Fruit fly (Drosophila melanogaster): Measurements from ENCODE around the gene KLHL18.

The KLHL18 gene

dm6 chr3R:12010202-12010824, at the start of gene KLHL18, which contains the start of gene GCC185:
TSS of gene KLHL18 (minus strand) at chr3R:12010434.
TSS of gene GCC185 (plus strand) at chr3R:12010772.
- no peak for TF ChIP-seq Sin3A (optimal IDR thresholded peaks at IDR 0.05)
- no peak for TF ChIP-seq psq (optimal IDR thresholded peaks at IDR 0.05)
- no peak for TF ChIP-seq Myc (optimal IDR thresholded peaks at IDR 0.05)
- TF ChIP-seq ttk (optimal IDR thresholded peaks at IDR 0.05) = no peak

- TF ChIP-seq h (optimal IDR thresholded peaks at IDR 0.05) (no peak), Sin3A (optimal IDR thresholded peaks at IDR 0.05) (no peak), psq (optimal IDR thresholded peaks at IDR 0.05) (no peak), ttk (optimal IDR thresholded peaks at IDR 0.05) (no peak), insv (optimal IDR thresholded peaks at IDR 0.05) (no peak), Myc (optimal IDR thresholded peaks at IDR 0.05) (no peak)
These were observed 38.9 kb upstream of the KLHL18 start, which contains the start of gene CG14739 for dm6 chr3R:12049113-12049512. TSS of gene CG14739 (minus strand) at chr3R:12049213.

- no peak for TF ChIP-seq Sin3A (optimal IDR thresholded peaks at IDR 0.05)
- TF ChIP-seq psq (optimal IDR thresholded peaks at IDR 0.05) = no peak
- TF ChIP-seq h (optimal IDR thresholded peaks at IDR 0.05) = no peak
- no peak for TF ChIP-seq ttk (optimal IDR thresholded peaks at IDR 0.05)
- no peak for TF ChIP-seq Myc (optimal IDR thresholded peaks at IDR 0.05)
- no peak for TF ChIP-seq insv (optimal IDR thresholded peaks at IDR 0.05)
These were observed 30.0 kb upstream of the KLHL18 start, which contains the start of gene CG14736 for dm6 chr3R:12040228-12040627. TSS of gene CG14736 (plus strand) at chr3R:12040528.

dm6 chr3R:12032842-12033241, 22.6 kb upstream of the KLHL18 start, which contains the start of gene ssp5:
TSS of gene ssp5 (plus strand) at chr3R:12033142.
- no peak for TF ChIP-seq Myc (optimal IDR thresholded peaks at IDR 0.05)
- TF ChIP-seq psq (optimal IDR thresholded peaks at IDR 0.05) = no peak
- no peak for TF ChIP-seq insv (optimal IDR thresholded peaks at IDR 0.05)
- TF ChIP-seq ttk (optimal IDR thresholded peaks at IDR 0.05) = no peak
- TF ChIP-seq Sin3A (optimal IDR thresholded peaks at IDR 0.05) = no peak
- no peak for TF ChIP-seq h (optimal IDR thresholded peaks at IDR 0.05)

dm6 chr3R:12031657-12032056, 21.4 kb upstream of the KLHL18 start, which contains the start of the genes CG31358, CG42504 and CG42505:
TSS of gene CG31358 (minus strand) at chr3R:12031757.
TSS of gene CG42504 (minus strand) at chr3R:12031757.
TSS of gene CG42505 (minus strand) at chr3R:12031757.
- no peak for TF ChIP-seq h (optimal IDR thresholded peaks at IDR 0.05)
- TF ChIP-seq insv (optimal IDR thresholded peaks at IDR 0.05) = no peak
- TF ChIP-seq psq (optimal IDR thresholded peaks at IDR 0.05) = no peak
- no peak for TF ChIP-seq ttk (optimal IDR thresholded peaks at IDR 0.05)
- TF ChIP-seq Myc (optimal IDR thresholded peaks at IDR 0.05) = no peak
- no peak for TF ChIP-seq Sin3A (optimal IDR thresholded peaks at IDR 0.05)

dm6 chr3R:12020987-12021386, 10.8 kb upstream of the KLHL18 start:
- TF ChIP-seq Myc (optimal IDR thresholded peaks at IDR 0.05) = no peak
- no peak for TF ChIP-seq insv (optimal IDR thresholded peaks at IDR 0.05)
- no peak for TF ChIP-seq Sin3A (optimal IDR thresholded peaks at IDR 0.05)
- TF ChIP-seq psq (optimal IDR thresholded peaks at IDR 0.05) = no peak
- TF ChIP-seq ttk (optimal IDR thresholded peaks at IDR 0.05) = no peak

dm6 chr3R:12016828-12017280, 6.6 kb upstream of the KLHL18 start, which contains the start of the genes DCAF12 and Spt3:
TSS of gene DCAF12 (minus strand) at chr3R:12017031.
TSS of gene Spt3 (plus strand) at chr3R:12017156.
- no peak for TF ChIP-seq insv (optimal IDR thresholded peaks at IDR 0.05)
- no peak for TF ChIP-seq ttk (optimal IDR thresholded peaks at IDR 0.05)
- TF ChIP-seq Sin3A (optimal IDR thresholded peaks at IDR 0.05) = no peak
- TF ChIP-seq psq (optimal IDR thresholded peaks at IDR 0.05) = no peak
- no peak for TF ChIP-seq Myc (optimal IDR thresholded peaks at IDR 0.05)
- TF ChIP-seq h (optimal IDR thresholded peaks at IDR 0.05) = no peak

dm6 chr3R:12006417-12006816, 3.8 kb downstream of the KLHL18 start:
- TF ChIP-seq psq (optimal IDR thresholded peaks at IDR 0.05) (no peak), ttk (optimal IDR thresholded peaks at IDR 0.05) (no peak), h (optimal IDR thresholded peaks at IDR 0.05) (no peak), Myc (optimal IDR thresholded peaks at IDR 0.05) (no peak), insv (optimal IDR thresholded peaks at IDR 0.05) (no peak), Sin3A (optimal IDR thresholded peaks at IDR 0.05) (no peak)

- TF ChIP-seq ttk (optimal IDR thresholded peaks at IDR 0.05) (no peak), psq (optimal IDR thresholded peaks at IDR 0.05) (no peak), Myc (optimal IDR thresholded peaks at IDR 0.05) (no peak), insv (optimal IDR thresholded peaks at IDR 0.05) (no peak), h (optimal IDR thresholded peaks at IDR 0.05) (no peak), Sin3A (optimal IDR thresholded peaks at IDR 0.05) (no peak)
These were observed 4.8 kb downstream of the KLHL18 start, which contains the start of gene Tk for dm6 chr3R:12005417-12005816. TSS of gene Tk (minus strand) at chr3R:12005473.

- TF ChIP-seq psq (optimal IDR thresholded peaks at IDR 0.05) (no peak), Sin3A (optimal IDR thresholded peaks at IDR 0.05) (no peak), Myc (optimal IDR thresholded peaks at IDR 0.05) (no peak), ttk (optimal IDR thresholded peaks at IDR 0.05) (no peak), h (optimal IDR thresholded peaks at IDR 0.05) (no peak), insv (optimal IDR thresholded peaks at IDR 0.05) (no peak)
These were observed 11.2 kb downstream of the KLHL18 start, which contains the start of gene Ect3 for dm6 chr3R:11999074-11999473. TSS of gene Ect3 (plus strand) at chr3R:11999278.

- TF ChIP-seq Myc (optimal IDR thresholded peaks at IDR 0.05) (no peak), Sin3A (optimal IDR thresholded peaks at IDR 0.05) (no peak), h (optimal IDR thresholded peaks at IDR 0.05) (no peak), insv (optimal IDR thresholded peaks at IDR 0.05) (no peak), ttk (optimal IDR thresholded peaks at IDR 0.05) (no peak), psq (optimal IDR thresholded peaks at IDR 0.05) (no peak)
These were observed 12.1 kb downstream of the KLHL18 start for dm6 chr3R:11998130-11998529.

dm6 chr3R:11992934-11993670, 17.1 kb downstream of the KLHL18 start, which contains the start of gene mfas:
TSS of gene mfas (minus strand) at chr3R:11993315.
- TF ChIP-seq Sin3A (optimal IDR thresholded peaks at IDR 0.05) = no peak
- TF ChIP-seq h (optimal IDR thresholded peaks at IDR 0.05) = no peak
- no peak for TF ChIP-seq psq (optimal IDR thresholded peaks at IDR 0.05)
- no peak for TF ChIP-seq ttk (optimal IDR thresholded peaks at IDR 0.05)
- TF ChIP-seq Myc (optimal IDR thresholded peaks at IDR 0.05) = no peak
- no peak for TF ChIP-seq insv (optimal IDR thresholded peaks at IDR 0.05)

Data from Kc167 (cell line).